Fruit fly (Drosophila melanogaster): ENCODE data around the gene CG14712.

CG14712 gene

dm6 chr3R:11649449-11649848 lies 20.9 kb downstream of the CG14712 start (continued):
- peak; percentile 96 for TF ChIP-seq CG12155 (GFP tag; optimal IDR thresholded peaks at IDR 0.05)
- peak; percentile 97 for TF ChIP-seq CG34422 (GFP tag; IDR thresholded peaks at IDR 0.05)
- peak; percentile 77 for TF ChIP-seq CG10267 (tag; optimal IDR thresholded peaks at IDR 0.05)
- peak in 1 of 2 experiments; percentile 98 for TF ChIP-seq eve (GFP tag; optimal IDR thresholded peaks at IDR 0.05)
- peak; percentile 93; the same call in 2 of the 3 replicates for TF ChIP-seq CG3726 (GFP tag; IDR thresholded peaks at IDR 0.05)
- TF ChIP-seq ERR (GFP tag; optimal IDR thresholded peaks at IDR 0.05): peak; percentile 95
- peak; percentile 41 for TF ChIP-seq CG2202 (tag; optimal IDR thresholded peaks at IDR 0.05)
- TF ChIP-seq CG11398 (GFP tag; optimal IDR thresholded peaks at IDR 0.05): peak; percentile 95
- peak; percentile 96 for TF ChIP-seq CG17359 (tag; optimal IDR thresholded peaks at IDR 0.05)
- peak; percentile 88 for TF ChIP-seq en (GFP tag; optimal IDR thresholded peaks at IDR 0.05)
- peak; percentile 96 for TF ChIP-seq pum (GFP tag; optimal IDR thresholded peaks at IDR 0.05)
- no peak for TF ChIP-seq usp (GFP tag; optimal IDR thresholded peaks at IDR 0.05)
- peak; percentile 93 for TF ChIP-seq slou (GFP tag; optimal IDR thresholded peaks at IDR 0.05)
- peak; percentile 96 for TF ChIP-seq CG14667 (GFP tag; IDR thresholded peaks at IDR 0.05)
- peak; percentile 98 for TF ChIP-seq CG11247 (GFP tag; IDR thresholded peaks at IDR 0.05)
- peak; percentile 95 for TF ChIP-seq dati (GFP tag; IDR thresholded peaks at IDR 0.05)
- TF ChIP-seq onecut (GFP tag; IDR thresholded peaks at IDR 0.05): peak; percentile 92
- TF ChIP-seq Pdp1 (GFP tag; optimal IDR thresholded peaks at IDR 0.05): peak; percentile 95 to 98
- no peak for TF ChIP-seq sc (optimal IDR thresholded peaks at IDR 0.05)
- TF ChIP-seq sc (GFP tag; optimal IDR thresholded peaks at IDR 0.05): peak; percentile 66
- TF ChIP-seq CG10543 (GFP tag; optimal IDR thresholded peaks at IDR 0.05): peak; percentile 98
- peak; percentile 88 for TF ChIP-seq trh (GFP tag; optimal IDR thresholded peaks at IDR 0.05)
- peak; percentile 94 for TF ChIP-seq CG4424 (GFP tag; optimal IDR thresholded peaks at IDR 0.05)
- peak; percentile 95 for TF ChIP-seq CG43689 (GFP tag; IDR thresholded peaks at IDR 0.05)
- no peak for TF ChIP-seq prd (optimal IDR thresholded peaks at IDR 0.05)
- TF ChIP-seq prd (GFP tag; IDR thresholded peaks at IDR 0.05): peak; percentile 98
- TF ChIP-seq CG7372 (GFP tag; IDR thresholded peaks at IDR 0.05): peak; percentile 98
- TF ChIP-seq E2f1 (GFP tag; IDR thresholded peaks at IDR 0.05): peak; percentile 97
- TF ChIP-seq wor (GFP tag; IDR thresholded peaks at IDR 0.05): peak; percentile 91
- TF ChIP-seq CG10462 (GFP tag; optimal IDR thresholded peaks at IDR 0.05): peak; percentile 89
- peak; percentile 93 for TF ChIP-seq CG13894 (tag; optimal IDR thresholded peaks at IDR 0.05)
- no peak for TF ChIP-seq insv (GFP tag; optimal IDR thresholded peaks at IDR 0.05)
- peak; percentile 93 for TF ChIP-seq CG31224 (GFP tag; IDR thresholded peaks at IDR 0.05)
- TF ChIP-seq bsh (GFP tag; optimal IDR thresholded peaks at IDR 0.05): peak in 1 of 2 experiments; percentile 87
- peak; percentile 92 for TF ChIP-seq CG13775 (GFP tag; optimal IDR thresholded peaks at IDR 0.05)
- peak; percentile 95 for TF ChIP-seq CG12942 (GFP tag; optimal IDR thresholded peaks at IDR 0.05)
- peak; percentile 86 for TF ChIP-seq CG8388 (GFP tag; optimal IDR thresholded peaks at IDR 0.05)
- peak; percentile 97 for TF ChIP-seq rib (GFP tag; IDR thresholded peaks at IDR 0.05)
- TF ChIP-seq Gug (GFP tag; IDR thresholded peaks at IDR 0.05): peak; percentile 98
- no peak for TF ChIP-seq sna (GFP tag; IDR thresholded peaks at IDR 0.05; ENCODE audit: partially characterized antibody)
- peak; percentile 90 for TF ChIP-seq D19B (GFP tag; optimal IDR thresholded peaks at IDR 0.05)
- peak; percentile 88 for TF ChIP-seq CG17829 (tag; optimal IDR thresholded peaks at IDR 0.05)
- no peak for TF ChIP-seq inv (GFP tag; IDR thresholded peaks at IDR 0.05; ENCODE audit: partially characterized antibody)
- TF ChIP-seq CG6813 (GFP tag; optimal IDR thresholded peaks at IDR 0.05): peak; percentile 93
- peak; percentile 84 for TF ChIP-seq wek (GFP tag; optimal IDR thresholded peaks at IDR 0.05)
- peak; percentile 92 for TF ChIP-seq aop (GFP tag; IDR thresholded peaks at IDR 0.05)
- peak; percentile 97 for TF ChIP-seq Mrtf (GFP tag; IDR thresholded peaks at IDR 0.05)
- no peak for TF ChIP-seq br (optimal IDR thresholded peaks at IDR 0.05)
- peak; percentile 97 for TF ChIP-seq Hsf (GFP tag; optimal IDR thresholded peaks at IDR 0.05)
- TF ChIP-seq danr (GFP tag; IDR thresholded peaks at IDR 0.05): peak; percentile 95
- peak; percentile 96 for TF ChIP-seq ap (GFP tag; IDR thresholded peaks at IDR 0.05)
- TF ChIP-seq CG10565 (GFP tag; optimal IDR thresholded peaks at IDR 0.05): peak; percentile 83

All from whole organism, embryonic.